Fruit fly (Drosophila melanogaster) whole organism, prepupa: ENCODE data around the gene CG12096.

Experiments
- Blimp-1 ChIP-seq: fragments of 200-800 bp; sonication (Bioruptor generic); optimal IDR thresholded peaks from 3 replicates; lab custom pipeline; 2017; ENCODE audit warnings: missing biosample characterization, missing genetic modification characterization, mild to moderate bottlenecking, moderate library complexity, missing genetic modification reagents
- CG10631 ChIP-seq: fragments of 200-800 bp; sonication (Bioruptor generic); optimal IDR thresholded peaks from 2 replicates; lab custom pipeline; 2016; ENCODE audit warnings: missing biosample characterization, missing genetic modification characterization
- CG10669 ChIP-seq: fragments of 200-800 bp; sonication (Bioruptor generic); optimal IDR thresholded peaks from 3 replicates; lab custom pipeline; 2018; ENCODE audit warnings: missing biosample characterization, mild to moderate bottlenecking, missing genetic modification characterization, moderate library complexity
- CG11762 ChIP-seq: fragments of 200-800 bp; sonication (Bioruptor generic); optimal IDR thresholded peaks from 3 replicates; lab custom pipeline; 2016; ENCODE audit warnings: missing biosample characterization, missing genetic modification characterization; ENCODE audit not compliant: insufficient read depth
- CG11902 ChIP-seq: fragments of 200-800 bp; sonication (Bioruptor generic); optimal IDR thresholded peaks from 3 replicates; lab custom pipeline; 2016; ENCODE audit warnings: missing biosample characterization, missing genetic modification characterization
- CG15336 ChIP-seq: fragments of 200-800 bp; sonication (Bioruptor generic); IDR thresholded peaks from 2 replicates; pipeline ENCODE4 v1.3.6; 2022; ENCODE audit warnings: missing biosample characterization, missing genetic modification characterization
- CG1621 ChIP-seq: fragments of 200-800 bp; sonication (Bioruptor generic); optimal IDR thresholded peaks from 3 replicates; lab custom pipeline; 2018; ENCODE audit warnings: missing biosample characterization, mild to moderate bottlenecking, missing genetic modification characterization
- CG16779 ChIP-seq: fragments of 200-800 bp; sonication (Bioruptor generic); optimal IDR thresholded peaks from 3 replicates; lab custom pipeline; 2017; ENCODE audit warnings: missing biosample characterization, mild to moderate bottlenecking, missing genetic modification characterization
- CG3032 ChIP-seq: fragments of 200-800 bp; optimal IDR thresholded peaks from 2 replicates; lab custom pipeline; 2019; ENCODE audit warnings: missing biosample characterization, mild to moderate bottlenecking, missing genetic modification characterization, moderate library complexity
- CG31627 ChIP-seq: fragments of 200-800 bp; sonication (Bioruptor generic); optimal IDR thresholded peaks from 3 replicates; lab custom pipeline; 2016; ENCODE audit warnings: missing biosample characterization, missing genetic modification characterization
- CG32006 ChIP-seq: fragments of 200-800 bp; sonication (Bioruptor generic); optimal IDR thresholded peaks from 3 replicates; lab custom pipeline; 2017; ENCODE audit warnings: missing biosample characterization, mild to moderate bottlenecking, missing genetic modification characterization
- CG34406 ChIP-seq: fragments of 200-800 bp; sonication (Bioruptor generic); optimal IDR thresholded peaks from 3 replicates; lab custom pipeline; 2016; ENCODE audit warnings: missing biosample characterization, missing genetic modification characterization
- CG3919 ChIP-seq: fragments of 200-800 bp; sonication (Bioruptor generic); optimal IDR thresholded peaks from 3 replicates; lab custom pipeline; 2016; ENCODE audit warnings: missing biosample characterization, missing genetic modification characterization
- CG6163 ChIP-seq: fragments of 200-800 bp; sonication (Bioruptor generic); IDR thresholded peaks from 3 replicates; pipeline ENCODE4 v1.3.6; 2022; ENCODE audit warnings: missing biosample characterization, missing genetic modification characterization
- CG6276 ChIP-seq: fragments of 200-800 bp; sonication (Bioruptor generic); optimal IDR thresholded peaks from 2 replicates; lab custom pipeline; 2017; ENCODE audit warnings: missing biosample characterization, mild to moderate bottlenecking, missing genetic modification characterization
- CG6808 ChIP-seq: fragments of 200-800 bp; sonication (Bioruptor generic); optimal IDR thresholded peaks from 3 replicates; lab custom pipeline; 2017; ENCODE audit warnings: missing biosample characterization, missing genetic modification characterization, mild to moderate bottlenecking, moderate library complexity, missing genetic modification reagents
- CG8119 ChIP-seq: fragments of 200-800 bp; sonication (Bioruptor generic); IDR thresholded peaks from 3 replicates; pipeline ENCODE4 v1.3.6; 2022; ENCODE audit warnings: missing biosample characterization, missing genetic modification characterization
- CG8319 ChIP-seq: fragments of 200-800 bp; sonication (Bioruptor generic); optimal IDR thresholded peaks from 3 replicates; lab custom pipeline; 2016; ENCODE audit warnings: missing biosample characterization, missing genetic modification characterization
- CG8632 ChIP-seq: fragments of 200-800 bp; sonication (Bioruptor generic); optimal IDR thresholded peaks from 3 replicates; lab custom pipeline; 2016; ENCODE audit warnings: missing biosample characterization, missing genetic modification characterization
- CG9139 ChIP-seq: fragments of 200-800 bp; sonication (Bioruptor generic); optimal IDR thresholded peaks from 3 replicates; lab custom pipeline; 2017; ENCODE audit warnings: missing biosample characterization, mild to moderate bottlenecking, missing genetic modification characterization
- Eip75B ChIP-seq: fragments of 200-800 bp; sonication (Bioruptor generic); optimal IDR thresholded peaks from 3 replicates; lab custom pipeline; 2016; ENCODE audit warnings: missing biosample characterization, missing genetic modification characterization
- Eip78C ChIP-seq: fragments of 200-800 bp; sonication (Bioruptor generic); peaks from one replicate; lab custom pipeline; 2016; ENCODE audit warnings: missing biosample characterization, missing genetic modification characterization
- Ets96B ChIP-seq: fragments of 200-800 bp; optimal IDR thresholded peaks from 2 replicates; lab custom pipeline; 2019; ENCODE audit warnings: missing biosample characterization, mild to moderate bottlenecking, missing genetic modification characterization, moderate library complexity
- Hr39 ChIP-seq: fragments of 200-800 bp; sonication (Bioruptor generic); optimal IDR thresholded peaks from 2 replicates; lab custom pipeline; 2016; ENCODE audit warnings: missing biosample characterization, missing genetic modification characterization
- Hr4 ChIP-seq: fragments of 200-800 bp; sonication (Bioruptor generic); optimal IDR thresholded peaks from 3 replicates; lab custom pipeline; 2016; ENCODE audit warnings: missing biosample characterization, missing genetic modification characterization
- Lpt ChIP-seq: fragments of 200-800 bp; sonication (Bioruptor generic); optimal IDR thresholded peaks from 3 replicates; lab custom pipeline; 2016; ENCODE audit warnings: missing biosample characterization, missing genetic modification characterization
- Met ChIP-seq: fragments of 200-800 bp; sonication (Bioruptor generic); optimal IDR thresholded peaks from 3 replicates; lab custom pipeline; 2016; ENCODE audit warnings: missing biosample characterization, missing genetic modification characterization
- Smox ChIP-seq: fragments of 200-800 bp; sonication (Bioruptor generic); optimal IDR thresholded peaks from 3 replicates; lab custom pipeline; 2016; ENCODE audit warnings: missing biosample characterization, missing genetic modification characterization
- Sox102F ChIP-seq: fragments of 200-800 bp; sonication (Bioruptor generic); optimal IDR thresholded peaks from 2 replicates; lab custom pipeline; 2016; ENCODE audit warnings: missing biosample characterization, mild to moderate bottlenecking, missing genetic modification characterization
- Sox15 ChIP-seq: fragments of 200-800 bp; sonication (Bioruptor generic); optimal IDR thresholded peaks from 3 replicates; lab custom pipeline; 2016; ENCODE audit warnings: missing biosample characterization, missing genetic modification characterization
- achi ChIP-seq: fragments of 200-800 bp; sonication (Bioruptor generic); optimal IDR thresholded peaks from 3 replicates; lab custom pipeline; 2016; ENCODE audit warnings: missing biosample characterization, missing genetic modification characterization
- cyc ChIP-seq: fragments of 200-800 bp; sonication (Bioruptor generic); optimal IDR thresholded peaks from 3 replicates; lab custom pipeline; 2016; ENCODE audit warnings: missing biosample characterization, missing genetic modification characterization
- dac ChIP-seq: fragments of 200-800 bp; sonication (Bioruptor generic); optimal IDR thresholded peaks from 2 replicates; lab custom pipeline; 2017; ENCODE audit warnings: missing biosample characterization, mild to moderate bottlenecking, missing genetic modification characterization
- dsx ChIP-seq: fragments of 200-800 bp; optimal IDR thresholded peaks from 3 replicates; lab custom pipeline; 2019; ENCODE audit warnings: missing biosample characterization, mild to moderate bottlenecking, missing genetic modification characterization, moderate library complexity; ENCODE audit not compliant: poor library complexity, severe bottlenecking
- eg ChIP-seq: fragments of 200-800 bp; sonication (Bioruptor generic); IDR thresholded peaks from 3 replicates; pipeline ENCODE4 v1.3.6; 2022; ENCODE audit warnings: missing biosample characterization, missing genetic modification characterization
- esn ChIP-seq: fragments of 200-800 bp; sonication (Bioruptor generic); optimal IDR thresholded peaks from 2 replicates; lab custom pipeline; 2016; ENCODE audit warnings: missing biosample characterization, mild to moderate bottlenecking, missing genetic modification characterization, moderate library complexity
- fkh ChIP-seq: fragments of 200-800 bp; sonication (Bioruptor generic); optimal IDR thresholded peaks from 3 replicates; lab custom pipeline; 2017; ENCODE audit warnings: missing biosample characterization, mild to moderate bottlenecking, missing genetic modification characterization, moderate library complexity
- lz ChIP-seq: fragments of 200-800 bp; sonication (Bioruptor generic); optimal IDR thresholded peaks from 3 replicates; lab custom pipeline; 2016; ENCODE audit warnings: missing biosample characterization, missing genetic modification characterization
- pdm3 ChIP-seq: fragments of 200-800 bp; sonication (Bioruptor generic); optimal IDR thresholded peaks from 3 replicates; lab custom pipeline; 2016; ENCODE audit warnings: missing biosample characterization, missing genetic modification characterization
- salr ChIP-seq, 2 experiments: fragments of 200-800 bp; sonication (Bioruptor generic); optimal IDR thresholded peaks; 3 replicates each; lab custom pipeline; 2016 to 2018; ENCODE audit warnings: missing biosample characterization in 2 of 2, missing genetic modification characterization in 2 of 2, mild to moderate bottlenecking in 1 of 2
- spab ChIP-seq: fragments of 200-800 bp; sonication (Bioruptor generic); optimal IDR thresholded peaks from 2 replicates; lab custom pipeline; 2017; ENCODE audit warnings: missing biosample characterization, mild to moderate bottlenecking, missing genetic modification characterization, missing genetic modification reagents
- ss ChIP-seq, 2 experiments: fragments of 200-800 bp; sonication (Bioruptor generic); optimal IDR thresholded peaks; 2 replicates in 1 of 2; 3 replicates in 1 of 2; lab custom pipeline; 2017 to 2018; ENCODE audit warnings: mild to moderate bottlenecking in 2 of 2, missing biosample characterization in 2 of 2, missing genetic modification characterization in 2 of 2, moderate library complexity in 1 of 2
- svp ChIP-seq: fragments of 200-800 bp; sonication (Bioruptor generic); peaks from one replicate; lab custom pipeline; 2016; ENCODE audit warnings: missing biosample characterization, missing genetic modification characterization
- topi ChIP-seq: fragments of 200-800 bp; sonication (Bioruptor generic); optimal IDR thresholded peaks from 3 replicates; lab custom pipeline; 2016; ENCODE audit warnings: missing biosample characterization, missing genetic modification characterization
- vri ChIP-seq: fragments of 200-800 bp; sonication (Bioruptor generic); optimal IDR thresholded peaks from 3 replicates; lab custom pipeline; 2016; ENCODE audit warnings: missing biosample characterization, mild to moderate bottlenecking, missing genetic modification characterization

CG12096 gene

DNA sequence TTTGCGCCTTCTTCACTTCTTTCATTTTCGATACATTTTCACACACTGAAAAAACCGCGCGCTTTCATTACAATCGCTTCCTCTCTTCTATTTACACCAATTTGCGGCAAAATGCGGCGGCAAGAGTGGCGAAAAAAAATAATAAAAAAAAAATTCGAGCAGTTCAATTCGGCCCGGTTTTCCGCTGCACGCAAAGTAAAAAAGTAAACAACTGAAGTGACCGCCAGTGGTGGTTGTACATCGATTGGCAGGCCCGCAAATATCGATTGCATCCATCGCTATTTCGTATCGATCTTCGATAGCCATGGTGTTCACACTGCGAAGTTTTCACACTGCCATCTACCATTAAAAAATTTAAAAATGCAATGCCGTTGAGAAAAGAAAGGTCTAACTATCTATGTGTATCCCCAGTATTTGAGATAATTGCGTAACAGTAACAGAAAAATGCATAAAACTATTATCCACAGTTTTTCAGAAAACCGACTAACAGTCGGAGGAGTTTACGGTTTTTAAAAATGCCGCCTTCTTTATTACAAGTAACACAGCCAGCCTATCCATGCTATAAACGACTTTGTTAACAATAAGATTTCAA is 47.1 kb upstream of the CG12096 start, which contains the start of gene Chpf (continued):
- TF ChIP-seq CG3919 (GFP tag; lab: Kevin White, UChicago) (no peak), CG10669 (GFP tag; lab: Kevin White, UChicago) (no peak), fkh (GFP tag; lab: Kevin White, UChicago) (peak; percentile 73), CG32006 (GFP tag; lab: Kevin White, UChicago) (peak; percentile 24), Eip75B (peak; percentile 7), Sox15 (GFP tag; lab: Kevin White, UChicago) (no peak)

dm6 chrX:13113863-13114407 is 45.5 kb upstream of the CG12096 start:
- peak; percentile 29 for TF ChIP-seq CG32006 (GFP tag; lab: Kevin White, UChicago)
- TF ChIP-seq Blimp-1 (GFP tag; lab: Kevin White, UChicago), result peak; percentile 51
- TF ChIP-seq eg (GFP tag; lab: Robert Waterston, UW), result 0 out of 3 replicates have a peak, but pooled peaks have one; percentile 21
- peak; percentile 6 for TF ChIP-seq CG3919 (GFP tag; lab: Kevin White, UChicago)
- TF ChIP-seq CG8119, result 0 out of 3 replicates have a peak, but pooled peaks have one; percentile 20
- peak; percentile 52 for TF ChIP-seq Eip78C
- peak; percentile 51 for TF ChIP-seq svp
- TF ChIP-seq CG10669 (GFP tag; lab: Kevin White, UChicago), result no peak
- TF ChIP-seq pdm3 (GFP tag; lab: Kevin White, UChicago), result no peak
- peak; percentile 29; the same call in 1 of the 3 replicates for TF ChIP-seq CG6163
- TF ChIP-seq CG15336 (GFP tag; lab: Robert Waterston, UW), result no peak
- peak; percentile 44 for TF ChIP-seq Hr4 (GFP tag; lab: Kevin White, UChicago)

- TF ChIP-seq CG11762 (no peak), CG9139 (GFP tag; lab: Kevin White, UChicago) (peak; percentile 44), Ets96B (tag; lab: Kevin White, UChicago) (peak; percentile 9), Met (no peak), CG6276 (GFP tag; lab: Kevin White, UChicago) (peak; percentile 21), CG31627 (no peak), CG6808 (GFP tag; lab: Kevin White, UChicago) (peak; percentile 51), CG8632 (GFP tag; lab: Kevin White, UChicago) (peak; percentile 8), Smox (GFP tag; lab: Kevin White, UChicago) (no peak), CG10669 (GFP tag; lab: Kevin White, UChicago) (no peak), topi (GFP tag; lab: Kevin White, UChicago) (no peak), Hr39 (GFP tag; lab: Kevin White, UChicago) (no peak), pdm3 (GFP tag; lab: Kevin White, UChicago) (no peak), lz (GFP tag; lab: Kevin White, UChicago) (no peak), Sox102F (GFP tag; lab: Kevin White, UChicago) (no peak), CG10631 (no peak), Lpt (GFP tag; lab: Kevin White, UChicago) (no peak), CG6163 (peak; percentile 49; the same call in 1 of the 3 replicates), svp (no peak), CG16779 (no peak), salr (GFP tag; optimal IDR thresholded peaks at IDR 0.05; lab: Kevin White, UChicago) (no peak), dsx (GFP tag; lab: Kevin White, UChicago) (peak; percentile 24), fkh (GFP tag; lab: Kevin White, UChicago) (no peak), ss (GFP tag; optimal IDR thresholded peaks at IDR 0.05; lab: Kevin White, UChicago) (peak; percentile 34), CG34406 (GFP tag; lab: Kevin White, UChicago) (no peak), CG8319 (GFP tag; lab: Kevin White, UChicago) (no peak), esn (GFP tag; lab: Kevin White, UChicago) (no peak), CG3032 (tag; lab: Kevin White, UChicago) (no peak), CG11902 (GFP tag; lab: Kevin White, UChicago) (no peak), achi (GFP tag; lab: Kevin White, UChicago) (no peak), cyc (GFP tag; lab: Kevin White, UChicago) (no peak), Blimp-1 (GFP tag; lab: Kevin White, UChicago) (no peak), vri (GFP tag; lab: Kevin White, UChicago) (no peak), dac (GFP tag; lab: Kevin White, UChicago) (no peak), CG1621 (tag; lab: Kevin White, UChicago) (no peak), spab (no peak)
Observed at dm6 chrX:13114861-13115260, 44.5 kb upstream of the CG12096 start, which contains the start of gene CG42237. TSS of gene CG42237 (plus strand) at chrX:13115131.
